Fruit fly (Drosophila melanogaster): ENCODE data around the gene CG33310.
A peak's percentile ranks its signal among the peaks of the same experiment; 100 is the strongest.

CG33310 gene

DNA sequence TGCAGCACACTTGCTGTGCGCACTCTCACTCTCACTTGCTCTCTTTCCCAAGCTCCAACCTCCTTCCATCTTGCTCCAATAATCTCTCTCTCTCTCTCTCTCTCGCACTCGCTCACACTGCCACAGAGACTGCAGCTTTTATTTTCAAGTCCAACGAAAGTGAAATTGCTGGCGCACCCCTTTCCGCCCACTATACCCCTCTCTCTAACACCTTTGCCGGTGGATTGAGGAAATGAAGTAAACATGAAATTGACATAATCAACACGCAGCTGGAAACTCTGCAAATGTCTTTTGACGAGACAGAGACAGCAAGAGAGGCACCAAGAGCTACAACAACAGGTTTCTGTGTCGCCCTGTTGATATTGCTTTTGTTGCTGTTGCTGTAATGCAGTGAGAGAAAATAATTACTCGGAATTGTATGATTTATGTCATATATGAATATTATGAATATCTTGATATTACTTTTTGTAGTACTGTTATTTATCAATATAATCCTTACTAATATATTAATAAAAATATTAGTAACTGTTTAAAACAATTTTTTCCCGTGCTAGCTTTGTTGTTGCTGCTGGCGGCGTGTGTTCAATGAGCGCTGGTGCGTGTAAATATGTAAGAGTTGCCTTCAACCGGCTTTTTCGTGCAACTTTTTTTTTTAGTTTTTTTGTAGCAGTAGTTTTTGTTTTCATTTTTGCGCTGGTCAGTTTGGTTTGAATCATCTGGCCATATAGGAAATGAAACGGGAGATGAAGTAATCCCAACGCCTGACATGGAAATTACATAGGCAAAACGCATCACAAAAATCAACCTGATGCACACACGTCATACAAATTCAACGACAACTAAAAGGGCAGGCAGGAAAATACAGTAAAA, 30.9 kb upstream of the CG33310 start (continued):
- TF ChIP-seq hb (GFP tag; IDR thresholded peaks at IDR 0.05; ENCODE audit: partially characterized antibody) (no peak), CG2116 (GFP tag; optimal IDR thresholded peaks at IDR 0.05) (peak; percentile 43), Six4 (GFP tag; optimal IDR thresholded peaks at IDR 0.05) (peak; percentile 89), salm (tag; optimal IDR thresholded peaks at IDR 0.05) (peak; percentile 86), row (GFP tag; IDR thresholded peaks at IDR 0.05) (peak; percentile 96), lov (optimal IDR thresholded peaks at IDR 0.05) (no peak), lov (GFP tag; IDR thresholded peaks at IDR 0.05) (peak; percentile 73), CG14667 (GFP tag; IDR thresholded peaks at IDR 0.05) (peak; percentile 94), CG7839 (tag; optimal IDR thresholded peaks at IDR 0.05) (peak; percentile 95), Jarid2 (GFP tag; optimal IDR thresholded peaks at IDR 0.05) (peak; percentile 54), Hr3 (GFP tag; optimal IDR thresholded peaks at IDR 0.05) (peak; percentile 93), CG1603 (tag; optimal IDR thresholded peaks at IDR 0.05) (peak; percentile 69), abd-A (tag; optimal IDR thresholded peaks at IDR 0.05) (peak; percentile 98), ind (GFP tag; optimal IDR thresholded peaks at IDR 0.05) (peak; percentile 90), Doc2 (GFP tag; IDR thresholded peaks at IDR 0.05) (no peak), CG30431 (GFP tag; optimal IDR thresholded peaks at IDR 0.05) (peak; percentile 68), gt (GFP tag; IDR thresholded peaks at IDR 0.05) (peak; percentile 65), CG4424 (GFP tag; optimal IDR thresholded peaks at IDR 0.05) (peak; percentile 90), zen (tag; optimal IDR thresholded peaks at IDR 0.05) (peak; percentile 84), CG10543 (GFP tag; optimal IDR thresholded peaks at IDR 0.05) (peak; percentile 27), CG8359 (GFP tag; optimal IDR thresholded peaks at IDR 0.05; ENCODE audit: borderline replicate concordance) (peak; percentile 73), gsb (GFP tag; IDR thresholded peaks at IDR 0.05) (peak; percentile 72), bab2 (GFP tag; optimal IDR thresholded peaks at IDR 0.05) (peak; percentile 36), dan (GFP tag; IDR thresholded peaks at IDR 0.05) (no peak), CG1602 (GFP tag; optimal IDR thresholded peaks at IDR 0.05) (peak; percentile 90), H2.0 (GFP tag; IDR thresholded peaks at IDR 0.05) (peak; percentile 85), Pdp1 (GFP tag; optimal IDR thresholded peaks at IDR 0.05) (peak; percentile 17 to 81), stc (GFP tag; IDR thresholded peaks at IDR 0.05) (peak; percentile 96), ab (GFP tag; optimal IDR thresholded peaks at IDR 0.05) (peak; percentile 26), trem (tag; optimal IDR thresholded peaks at IDR 0.05) (peak; percentile 78), repo (GFP tag; optimal IDR thresholded peaks at IDR 0.05) (peak; percentile 43), CG6654 (GFP tag; optimal IDR thresholded peaks at IDR 0.05) (peak; percentile 48), jumu (GFP tag; optimal IDR thresholded peaks at IDR 0.05) (no peak), btn (GFP tag; optimal IDR thresholded peaks at IDR 0.05) (peak; percentile 16), gcm (GFP tag; optimal IDR thresholded peaks at IDR 0.05) (peak; percentile 85), Oaz (GFP tag; IDR thresholded peaks at IDR 0.05) (peak; percentile 86), twi (tag; optimal IDR thresholded peaks at IDR 0.05) (peak; percentile 73), croc (GFP tag; conservative IDR thresholded peaks at IDR 0.05) (peak; percentile 94), D (optimal IDR thresholded peaks at IDR 0.05) (no peak), D (GFP tag; optimal IDR thresholded peaks at IDR 0.05) (peak; percentile 90), onecut (GFP tag; IDR thresholded peaks at IDR 0.05) (peak; percentile 73), bowl (GFP tag; IDR thresholded peaks at IDR 0.05) (peak; percentile 84), mirr (GFP tag; optimal IDR thresholded peaks at IDR 0.05) (peak; percentile 62), hbn (GFP tag; IDR thresholded peaks at IDR 0.05; ENCODE audit: partially characterized antibody) (no peak), slbo (GFP tag; IDR thresholded peaks at IDR 0.05) (peak; percentile 89), shn (GFP tag; optimal IDR thresholded peaks at IDR 0.05) (peak; percentile 27), B-H1 (GFP tag; IDR thresholded peaks at IDR 0.05) (peak; percentile 90), Lhr (GFP tag; optimal IDR thresholded peaks at IDR 0.05) (peak; percentile 59), CG14860 (GFP tag; IDR thresholded peaks at IDR 0.05; ENCODE audit: partially characterized antibody) (no peak), Dfd (GFP tag; optimal IDR thresholded peaks at IDR 0.05) (no peak)
